Fruit fly (Drosophila melanogaster) whole organism, pupa: ENCODE measurements around the gene CG11714.

Experiments
- CG12605 ChIP-seq: fragments of 200-800 bp; sonication (Bioruptor generic); IDR thresholded peaks from 2 replicates; pipeline ENCODE4 v1.3.6; 2022; ENCODE audit warnings: missing biosample characterization, missing genetic modification characterization
- CG13204 ChIP-seq: fragments of 200-800 bp; sonication (Bioruptor generic); optimal IDR thresholded peaks from 2 replicates; lab custom pipeline; 2018; ENCODE audit warnings: missing biosample characterization, mild to moderate bottlenecking, missing genetic modification characterization, moderate library complexity
- CG17806 ChIP-seq: fragments of 200-800 bp; sonication (Bioruptor generic); optimal IDR thresholded peaks from 2 replicates; lab custom pipeline; 2018; ENCODE audit warnings: missing biosample characterization, mild to moderate bottlenecking, missing genetic modification characterization, moderate library complexity
- CG32121 ChIP-seq: fragments of 200-800 bp; sonication (Bioruptor generic); IDR thresholded peaks from 2 replicates; pipeline ENCODE4 v1.3.6; 2022; ENCODE audit warnings: missing biosample characterization, missing genetic modification characterization
- CG34367 ChIP-seq: fragments of 200-800 bp; sonication (Bioruptor generic); optimal IDR thresholded peaks from 2 replicates; lab custom pipeline; 2018; ENCODE audit warnings: missing biosample characterization, mild to moderate bottlenecking, missing genetic modification characterization
- Ets98B ChIP-seq: fragments of 200-800 bp; sonication (Bioruptor generic); IDR thresholded peaks from 2 replicates; pipeline ENCODE4 v1.3.6; 2022; ENCODE audit warnings: missing biosample characterization, missing genetic modification characterization

- peak; percentile 56; the same call in 1 of the 2 replicates for TF ChIP-seq Ets98B (GFP tag; lab: Robert Waterston, UW)
- TF ChIP-seq CG34367 (tag; lab: Kevin White, UChicago), result no peak
- TF ChIP-seq CG17806, result no peak
- TF ChIP-seq CG32121 (GFP tag; lab: Robert Waterston, UW), result 0 out of 2 replicates have a peak, but pooled peaks have one; percentile 7
- 0 out of 2 replicates have a peak, but pooled peaks have one; percentile 18 for TF ChIP-seq CG12605 (GFP tag; lab: Robert Waterston, UW)
- no peak for TF ChIP-seq CG13204
Measured at dm6 chr3L:11536132-11536531, 13.6 kb upstream of the CG11714 start.
